Worm (Caenorhabditis elegans) whole organism, L4 larva: Measurements from ENCODE around the gene srlf-1.

Experiments
- ZK337.2 ChIP-seq: fragments of 200-800 bp; sonication (Bioruptor generic); IDR thresholded peaks from 2 replicates; pipeline ENCODE4 v1.3.6; 2022; ENCODE audit warnings: missing genetic modification reagents, missing genetic modification characterization, missing compliant biosample characterization
- ceh-28 ChIP-seq: fragments of 150-350 bp; optimal IDR thresholded peaks from 2 replicates; lab custom pipeline; 2014; ENCODE audit warnings: missing biosample characterization, missing genetic modification reagents, missing genetic modification characterization
- daf-12 ChIP-seq: fragments of 150-350 bp; optimal IDR thresholded peaks from 2 replicates; lab custom pipeline; 2014; ENCODE audit warnings: missing biosample characterization, missing genetic modification reagents, missing genetic modification characterization
- lin-13 ChIP-seq: fragments of 150-350 bp; optimal IDR thresholded peaks from 2 replicates; lab custom pipeline; 2014; ENCODE audit warnings: missing biosample characterization, missing genetic modification reagents, missing genetic modification characterization
- lin-29 ChIP-seq: fragments of 200-800 bp; sonication (Bioruptor generic); IDR thresholded peaks from 2 replicates; pipeline ENCODE4 v1.3.6; 2022; ENCODE audit warnings: missing genetic modification reagents, missing genetic modification characterization, missing compliant biosample characterization
- madf-5 ChIP-seq, 2 experiments: fragments of 200-800 bp; sonication (Bioruptor generic); IDR thresholded peaks; 2 replicates each; pipeline ENCODE4 v1.3.6; 2022; ENCODE audit warnings: missing compliant biosample characterization in 2 of 2, missing genetic modification characterization in 2 of 2
- mep-1 ChIP-seq: fragments of 150-350 bp; sonication (generic microtip); optimal IDR thresholded peaks from 3 replicates; lab custom pipeline; 2014; ENCODE audit warnings: missing biosample characterization, missing genetic modification characterization
- mxl-3 ChIP-seq: fragments of 200-800 bp; sonication (Bioruptor generic); optimal IDR thresholded peaks from 2 replicates; lab custom pipeline; 2018; ENCODE audit warnings: mild to moderate bottlenecking, missing genetic modification characterization, missing compliant biosample characterization
- nhr-102 ChIP-seq: sonication (generic microtip); optimal IDR thresholded peaks from 2 replicates; lab custom pipeline; 2016; ENCODE audit warnings: mild to moderate bottlenecking, missing genetic modification characterization, moderate library complexity, missing compliant biosample characterization
- nhr-11 ChIP-seq: fragments of 150-350 bp; optimal IDR thresholded peaks from 2 replicates; lab custom pipeline; 2014; ENCODE audit warnings: missing biosample characterization, missing genetic modification characterization
- nhr-6 ChIP-seq: fragments of 150-350 bp; optimal IDR thresholded peaks from 2 replicates; lab custom pipeline; 2014; ENCODE audit warnings: missing biosample characterization, missing genetic modification characterization
- nhr-76 ChIP-seq: fragments of 150-350 bp; optimal IDR thresholded peaks from 2 replicates; lab custom pipeline; 2014; ENCODE audit warnings: missing biosample characterization, missing genetic modification characterization
- nhr-77 ChIP-seq: fragments of 150-350 bp; optimal IDR thresholded peaks from 2 replicates; lab custom pipeline; 2014; ENCODE audit warnings: missing biosample characterization, missing genetic modification characterization
- skn-1 ChIP-seq: fragments of 150-350 bp; optimal IDR thresholded peaks from 2 replicates; lab custom pipeline; 2014; ENCODE audit warnings: missing biosample characterization, missing genetic modification characterization

- TF ChIP-seq madf-5 (GFP tag; IDR thresholded peaks at IDR 0.05; lab: Robert Waterston, UW): no peak
- no peak for TF ChIP-seq nhr-76 (tag; lab: Kevin White, UChicago)
- TF ChIP-seq nhr-6 (tag; lab: Kevin White, UChicago): no peak
- TF ChIP-seq mxl-3 (GFP tag; lab: Kevin White, UChicago): no peak
- TF ChIP-seq skn-1 (tag; lab: Kevin White, UChicago): no peak
- TF ChIP-seq nhr-77 (tag; lab: Kevin White, UChicago): no peak
- TF ChIP-seq ZK337.2 (GFP tag; lab: Robert Waterston, UW): no peak
- TF ChIP-seq nhr-11 (tag; lab: Kevin White, UChicago): no peak
- TF ChIP-seq daf-12 (tag; lab: Kevin White, UChicago): no peak
- TF ChIP-seq mep-1 (tag; lab: Kevin White, UChicago): no peak
- no peak for TF ChIP-seq ceh-28
- TF ChIP-seq lin-29: no peak
- TF ChIP-seq lin-13 (GFP tag; lab: Kevin White, UChicago): no peak
- no peak for TF ChIP-seq nhr-102 (tag; lab: Kevin White, UChicago)
Measured at ce11 chrII:7819359-7819758, 29.0 kb downstream of the srlf-1 start.
